Fruit fly (Drosophila melanogaster) whole organism, embryonic: ENCODE results near the gene SK.

Experiments
- Atf6 ChIP-seq: fragments of 200-800 bp; sonication (Bioruptor generic); IDR thresholded peaks from 2 replicates; pipeline ENCODE4 v1.3.6; 2022; ENCODE audit warnings: missing biosample characterization, missing genetic modification characterization
- BtbVII ChIP-seq: fragments of 200-800 bp; sonication (Bioruptor generic); optimal IDR thresholded peaks from 3 replicates; lab custom pipeline; 2017; ENCODE audit warnings: missing biosample characterization, mild to moderate bottlenecking, missing genetic modification characterization
- CG12744 ChIP-seq: fragments of 200-800 bp; sonication (Bioruptor generic); optimal IDR thresholded peaks from 2 replicates; lab custom pipeline; 2016; ENCODE audit warnings: missing biosample characterization, missing genetic modification characterization
- CG13296 ChIP-seq: fragments of 200-800 bp; sonication (Bioruptor generic); optimal IDR thresholded peaks from 3 replicates; lab custom pipeline; 2018; ENCODE audit warnings: missing biosample characterization, mild to moderate bottlenecking, missing genetic modification characterization
- CG14667 ChIP-seq: fragments of 200-800 bp; sonication (Bioruptor generic); IDR thresholded peaks from 2 replicates; pipeline ENCODE4 v1.3.6; 2022; ENCODE audit warnings: missing biosample characterization, missing genetic modification characterization
- CG15011 ChIP-seq: fragments of 200-800 bp; sonication (Bioruptor generic); optimal IDR thresholded peaks from 3 replicates; lab custom pipeline; 2018; ENCODE audit warnings: missing biosample characterization, mild to moderate bottlenecking, missing genetic modification characterization
- CG15601 ChIP-seq: fragments of 200-800 bp; sonication (Bioruptor generic); optimal IDR thresholded peaks from 3 replicates; lab custom pipeline; 2019; ENCODE audit warnings: missing biosample characterization, mild to moderate bottlenecking, missing genetic modification characterization, moderate library complexity
- CG1603 ChIP-seq: fragments of 200-800 bp; sonication (Bioruptor generic); optimal IDR thresholded peaks from 2 replicates; lab custom pipeline; 2019; ENCODE audit warnings: missing biosample characterization, mild to moderate bottlenecking, missing genetic modification characterization, moderate library complexity
- CG17359 ChIP-seq: fragments of 200-800 bp; sonication (Bioruptor generic); optimal IDR thresholded peaks from 3 replicates; lab custom pipeline; 2018; ENCODE audit warnings: missing biosample characterization, mild to moderate bottlenecking, missing genetic modification characterization, moderate library complexity
- CG17612 ChIP-seq: fragments of 200-800 bp; sonication (Bioruptor generic); IDR thresholded peaks from 2 replicates; pipeline ENCODE4 v1.3.6; 2022; ENCODE audit warnings: missing biosample characterization, missing genetic modification characterization
- CG17912 ChIP-seq: fragments of 200-800 bp; sonication (Bioruptor generic); optimal IDR thresholded peaks from 2 replicates; lab custom pipeline; 2018; ENCODE audit warnings: missing biosample characterization, mild to moderate bottlenecking, missing genetic modification characterization
- CG18011 ChIP-seq: fragments of 200-800 bp; sonication (Bioruptor generic); optimal IDR thresholded peaks from 2 replicates; lab custom pipeline; 2017; ENCODE audit warnings: missing biosample characterization, missing genetic modification characterization, mild to moderate bottlenecking, moderate library complexity, missing genotype
- CG31388 ChIP-seq: fragments of 200-800 bp; sonication (Bioruptor generic); optimal IDR thresholded peaks from 2 replicates; lab custom pipeline; 2016; ENCODE audit warnings: missing biosample characterization, missing genetic modification characterization
- CG3995 ChIP-seq: fragments of 200-800 bp; sonication (Bioruptor generic); optimal IDR thresholded peaks from 3 replicates; lab custom pipeline; 2016; ENCODE audit warnings: missing biosample characterization, missing genetic modification characterization
- CG4360 ChIP-seq: fragments of 200-800 bp; sonication (Bioruptor generic); IDR thresholded peaks from 2 replicates; pipeline ENCODE4 v1.3.6; 2022; ENCODE audit warnings: missing biosample characterization, missing genetic modification characterization
- CG4707 ChIP-seq: fragments of 200-800 bp; sonication (Bioruptor generic); optimal IDR thresholded peaks from 2 replicates; lab custom pipeline; 2018; ENCODE audit warnings: missing biosample characterization, mild to moderate bottlenecking, missing genetic modification characterization, moderate library complexity
- CG5180 ChIP-seq: fragments of 200-800 bp; sonication (Bioruptor generic); optimal IDR thresholded peaks from 3 replicates; lab custom pipeline; 2017; ENCODE audit warnings: missing biosample characterization, missing genetic modification characterization, mild to moderate bottlenecking, moderate library complexity, missing genetic modification reagents
- CG7556 ChIP-seq: fragments of 200-800 bp; sonication (Bioruptor generic); optimal IDR thresholded peaks from 2 replicates; lab custom pipeline; 2017; ENCODE audit warnings: missing biosample characterization, mild to moderate bottlenecking, missing genetic modification characterization
- CG8281 ChIP-seq: fragments of 200-800 bp; sonication (Bioruptor generic); optimal IDR thresholded peaks from 2 replicates; lab custom pipeline; 2018; ENCODE audit warnings: missing biosample characterization, mild to moderate bottlenecking, missing genetic modification characterization, moderate library complexity
- CG8924 ChIP-seq: fragments of 200-800 bp; optimal IDR thresholded peaks from 3 replicates; lab custom pipeline; 2019; ENCODE audit warnings: missing biosample characterization, mild to moderate bottlenecking, missing genetic modification characterization, moderate library complexity
- CG9609 ChIP-seq: fragments of 200-800 bp; sonication (Bioruptor generic); optimal IDR thresholded peaks from 3 replicates; lab custom pipeline; 2016; ENCODE audit warnings: missing biosample characterization, missing genetic modification characterization
- CoRest ChIP-seq: fragments of 200-800 bp; sonication (Bioruptor generic); optimal IDR thresholded peaks from 3 replicates; lab custom pipeline; 2018; ENCODE audit warnings: missing biosample characterization, mild to moderate bottlenecking, missing genetic modification characterization, moderate library complexity
- Deaf1 ChIP-seq: fragments of 200-800 bp; optimal IDR thresholded peaks from 3 replicates; lab custom pipeline; 2019; ENCODE audit warnings: missing biosample characterization, mild to moderate bottlenecking, missing genetic modification characterization, moderate library complexity
- Drgx ChIP-seq: fragments of 200-800 bp; sonication (Bioruptor generic); IDR thresholded peaks from 2 replicates; pipeline ENCODE4 v1.3.6; 2022; ENCODE audit warnings: missing biosample characterization, missing genetic modification characterization
- HLH3B ChIP-seq: fragments of 200-800 bp; sonication (Bioruptor generic); IDR thresholded peaks from 2 replicates; pipeline ENCODE4 v1.3.6; 2022; ENCODE audit warnings: missing biosample characterization, missing genetic modification characterization
- Mes4 ChIP-seq: fragments of 200-800 bp; sonication (Bioruptor generic); optimal IDR thresholded peaks from 2 replicates; lab custom pipeline; 2016; ENCODE audit warnings: missing biosample characterization, missing genetic modification characterization
- NfI ChIP-seq: fragments of 200-800 bp; sonication (Bioruptor generic); optimal IDR thresholded peaks from 3 replicates; lab custom pipeline; 2018; ENCODE audit warnings: missing biosample characterization, mild to moderate bottlenecking, missing genetic modification characterization, moderate library complexity
- Ptx1 ChIP-seq: fragments of 200-800 bp; sonication (Bioruptor generic); IDR thresholded peaks from 2 replicates; pipeline ENCODE4 v1.3.6; 2022; ENCODE audit warnings: missing biosample characterization, missing genetic modification characterization
- Rfx ChIP-seq: fragments of 200-800 bp; sonication (Bioruptor generic); IDR thresholded peaks from 2 replicates; pipeline ENCODE4 v1.3.6; 2022; ENCODE audit warnings: missing biosample characterization, missing genetic modification characterization
- Six4 ChIP-seq: fragments of 200-800 bp; sonication (Bioruptor generic); optimal IDR thresholded peaks from 2 replicates; lab custom pipeline; 2016; ENCODE audit warnings: missing biosample characterization, missing genetic modification characterization
- ase ChIP-seq: fragments of 200-800 bp; sonication (Bioruptor generic); IDR thresholded peaks from 3 replicates; pipeline ENCODE4 v1.3.6; 2022; ENCODE audit warnings: missing biosample characterization, missing genetic modification characterization
- btn ChIP-seq: fragments of 200-800 bp; sonication (Bioruptor generic); optimal IDR thresholded peaks from 2 replicates; lab custom pipeline; 2016; ENCODE audit warnings: missing biosample characterization, missing genetic modification characterization
- chm ChIP-seq: fragments of 200-800 bp; sonication (Bioruptor generic); IDR thresholded peaks from 2 replicates; pipeline ENCODE4 v1.3.6; 2022; ENCODE audit warnings: missing biosample characterization, missing genetic modification characterization
- ems ChIP-seq: fragments of 200-800 bp; sonication (Bioruptor generic); optimal IDR thresholded peaks from 3 replicates; lab custom pipeline; 2016; ENCODE audit warnings: missing biosample characterization, missing genetic modification characterization
- fd64A ChIP-seq: fragments of 200-800 bp; sonication (Bioruptor generic); optimal IDR thresholded peaks from 3 replicates; lab custom pipeline; 2018; ENCODE audit warnings: missing biosample characterization, mild to moderate bottlenecking, missing genetic modification characterization
- gsb ChIP-seq: fragments of 200-800 bp; sonication (Bioruptor generic); IDR thresholded peaks from 2 replicates; pipeline ENCODE4 v1.3.6; 2022; ENCODE audit warnings: missing biosample characterization, missing genetic modification characterization
- kni ChIP-seq: fragments of 200-800 bp; sonication (Bioruptor generic); optimal IDR thresholded peaks from 3 replicates; lab custom pipeline; 2017; ENCODE audit warnings: mild to moderate bottlenecking, missing biosample characterization, missing genetic modification reagents, missing genetic modification characterization
- lilli ChIP-seq: fragments of 200-800 bp; sonication (Bioruptor generic); optimal IDR thresholded peaks from 3 replicates; lab custom pipeline; 2016; ENCODE audit warnings: missing biosample characterization, missing genetic modification characterization
- mam ChIP-seq: fragments of 200-800 bp; sonication (Bioruptor generic); optimal IDR thresholded peaks from 3 replicates; lab custom pipeline; 2016; ENCODE audit warnings: missing biosample characterization, missing genetic modification characterization
- nau ChIP-seq: fragments of 200-800 bp; sonication (Bioruptor generic); optimal IDR thresholded peaks from 3 replicates; lab custom pipeline; 2017; ENCODE audit warnings: missing biosample characterization, mild to moderate bottlenecking, missing genetic modification characterization, missing genetic modification reagents
- otp ChIP-seq: fragments of 200-800 bp; sonication (Bioruptor generic); IDR thresholded peaks from 3 replicates; pipeline ENCODE4, ENCODE4 v1.3.6; 2022; ENCODE audit warnings: missing biosample characterization, missing genetic modification characterization
- phol ChIP-seq: fragments of 200-800 bp; sonication (Bioruptor generic); optimal IDR thresholded peaks from 3 replicates; lab custom pipeline; 2018; ENCODE audit warnings: missing biosample characterization, mild to moderate bottlenecking, missing genetic modification characterization, moderate library complexity
- pita ChIP-seq: fragments of 200-800 bp; sonication (Bioruptor generic); optimal IDR thresholded peaks from 2 replicates; lab custom pipeline; 2017; ENCODE audit warnings: missing biosample characterization, mild to moderate bottlenecking, missing genetic modification characterization
- sim ChIP-seq: fragments of 200-800 bp; sonication (Bioruptor generic); IDR thresholded peaks from 2 replicates; pipeline ENCODE4 v1.3.6; 2022; ENCODE audit warnings: missing biosample characterization, missing genetic modification characterization
- sisA ChIP-seq: fragments of 200-800 bp; sonication (Bioruptor generic); IDR thresholded peaks from 2 replicates; pipeline ENCODE4 v1.3.6; 2022; ENCODE audit warnings: missing biosample characterization, missing genetic modification characterization
- tap ChIP-seq: fragments of 200-800 bp; optimal IDR thresholded peaks from 3 replicates; lab custom pipeline; 2019; ENCODE audit warnings: missing biosample characterization, mild to moderate bottlenecking, missing genetic modification characterization, moderate library complexity
- trh ChIP-seq: fragments of 200-800 bp; sonication (Bioruptor generic); optimal IDR thresholded peaks from 2 replicates; lab custom pipeline; 2016; ENCODE audit warnings: missing biosample characterization, missing genetic modification characterization
- twi ChIP-seq: fragments of 200-800 bp; optimal IDR thresholded peaks from 2 replicates; lab custom pipeline; 2019; ENCODE audit warnings: missing biosample characterization, mild to moderate bottlenecking, missing genetic modification characterization, moderate library complexity
- unpg ChIP-seq: fragments of 200-800 bp; sonication (Bioruptor generic); optimal IDR thresholded peaks from 3 replicates; lab custom pipeline; 2018; ENCODE audit warnings: missing biosample characterization, mild to moderate bottlenecking, missing genetic modification characterization, moderate library complexity
- vvl ChIP-seq: fragments of 200-800 bp; sonication (Bioruptor generic); IDR thresholded peaks from 2 replicates; pipeline ENCODE4 v1.3.6; 2022; ENCODE audit warnings: missing biosample characterization, missing genetic modification characterization

Gene SK

dm6 chrX:5349899-5350575, 10.0 kb downstream of the SK start (continued):
- TF ChIP-seq mam (GFP tag; lab: Kevin White, UChicago) = no peak
- TF ChIP-seq gsb (GFP tag; lab: Robert Waterston, UW) = no peak
- TF ChIP-seq CG15011 (GFP tag; lab: Kevin White, UChicago) = no peak
- TF ChIP-seq CG1603 (tag; lab: Kevin White, UChicago) = peak; percentile 53
- 0 out of 2 replicates have a peak, but pooled peaks have one; percentile 18 for TF ChIP-seq Rfx (GFP tag; lab: Robert Waterston, UW)
- TF ChIP-seq phol (tag; lab: Kevin White, UChicago) = peak; percentile 39
- no peak for TF ChIP-seq CG4360 (GFP tag; lab: Robert Waterston, UW)
- TF ChIP-seq Ptx1 = peak; percentile 43; the same call in 1 of the 2 replicates
- TF ChIP-seq HLH3B (GFP tag; lab: Robert Waterston, UW) = peak; percentile 48; the same call in 1 of the 2 replicates
- no peak for TF ChIP-seq pita
- no peak for TF ChIP-seq Atf6
- no peak for TF ChIP-seq Six4 (GFP tag; lab: Kevin White, UChicago)
- TF ChIP-seq vvl (GFP tag; lab: Robert Waterston, UW) = 0 out of 2 replicates have a peak, but pooled peaks have one; percentile 50
- TF ChIP-seq chm (GFP tag; lab: Robert Waterston, UW) = no peak
- no peak for TF ChIP-seq CG5180 (GFP tag; lab: Kevin White, UChicago)
- TF ChIP-seq CG17912 = no peak
- no peak for TF ChIP-seq trh (GFP tag; lab: Kevin White, UChicago)
- TF ChIP-seq BtbVII (GFP tag; lab: Kevin White, UChicago) = no peak
- no peak for TF ChIP-seq CG31388 (GFP tag; lab: Kevin White, UChicago)
- TF ChIP-seq btn (GFP tag; lab: Kevin White, UChicago) = no peak
- no peak for TF ChIP-seq CG9609 (GFP tag; lab: Kevin White, UChicago)
- TF ChIP-seq CG8281 = no peak
- TF ChIP-seq CG14667 = 0 out of 2 replicates have a peak, but pooled peaks have one; percentile 13
- no peak for TF ChIP-seq tap (tag; lab: Kevin White, UChicago)
- TF ChIP-seq Mes4 (GFP tag; lab: Kevin White, UChicago) = no peak
- TF ChIP-seq Deaf1 (tag; lab: Kevin White, UChicago) = no peak
- no peak for TF ChIP-seq CG17612 (GFP tag; lab: Robert Waterston, UW)
- no peak for TF ChIP-seq fd64A (GFP tag; lab: Kevin White, UChicago)
- peak; percentile 15; the same call in 1 of the 2 replicates for TF ChIP-seq Drgx
- no peak for TF ChIP-seq CG18011
- TF ChIP-seq CoRest = peak; percentile 6
- no peak for TF ChIP-seq nau (GFP tag; lab: Kevin White, UChicago)
- TF ChIP-seq CG17359 (tag; lab: Kevin White, UChicago) = peak; percentile 54
- peak; percentile 28 for TF ChIP-seq unpg (GFP tag; lab: Kevin White, UChicago)
- TF ChIP-seq ase (GFP tag; lab: Robert Waterston, UW) = peak; percentile 53; the same call in 1 of the 3 replicates
- TF ChIP-seq kni (GFP tag; lab: Kevin White, UChicago) = no peak
- no peak for TF ChIP-seq sim (GFP tag; lab: Robert Waterston, UW)
- no peak for TF ChIP-seq lilli (GFP tag; lab: Kevin White, UChicago)
- no peak for TF ChIP-seq CG4707
- TF ChIP-seq twi (tag; lab: Kevin White, UChicago) = no peak
- TF ChIP-seq otp (GFP tag; lab: Robert Waterston, UW) = no peak
- no peak for TF ChIP-seq CG3995 (GFP tag; lab: Kevin White, UChicago)
- no peak for TF ChIP-seq ems (GFP tag; lab: Kevin White, UChicago)
- TF ChIP-seq CG8924 (tag; lab: Kevin White, UChicago) = peak; percentile 4
- TF ChIP-seq CG7556 = no peak
- TF ChIP-seq CG15601 (tag; lab: Kevin White, UChicago) = no peak
- no peak for TF ChIP-seq CG13296
- TF ChIP-seq CG12744 = no peak
- TF ChIP-seq NfI = no peak
- peak; percentile 63 for TF ChIP-seq sisA (GFP tag; lab: Robert Waterston, UW)
